Fruit fly (Drosophila melanogaster): ENCODE results near the gene Eig71Ec.

The Eig71Ec gene

dm6 chr3L:15678284-15678683 lies 26.2 kb upstream of the Eig71Ec start:
- TF ChIP-seq jim (GFP tag; optimal IDR thresholded peaks at IDR 0.05) (no peak), OdsH (GFP tag; optimal IDR thresholded peaks at IDR 0.05) (no peak), Myc (optimal IDR thresholded peaks at IDR 0.05) (no peak), Hr78 (GFP tag; optimal IDR thresholded peaks at IDR 0.05) (no peak), Hnf4 (GFP tag; optimal IDR thresholded peaks at IDR 0.05) (no peak), CrebA (GFP tag; optimal IDR thresholded peaks at IDR 0.05; ENCODE audit: borderline replicate concordance) (no peak), GATAd (GFP tag; optimal IDR thresholded peaks at IDR 0.05) (no peak), dsf (GFP tag; optimal IDR thresholded peaks at IDR 0.05; ENCODE audit: borderline replicate concordance) (no peak), pan (optimal IDR thresholded peaks at IDR 0.05) (no peak), dmrt93B (GFP tag; optimal IDR thresholded peaks at IDR 0.05) (no peak), N (GFP tag; optimal IDR thresholded peaks at IDR 0.05) (no peak)

- TF ChIP-seq Hr78 (GFP tag; optimal IDR thresholded peaks at IDR 0.05) (no peak), usp (GFP tag; optimal IDR thresholded peaks at IDR 0.05) (no peak), CG9705 (GFP tag; optimal IDR thresholded peaks at IDR 0.05) (no peak), br (GFP tag; optimal IDR thresholded peaks at IDR 0.05) (no peak), h (GFP tag; optimal IDR thresholded peaks at IDR 0.05) (no peak), Dif (GFP tag; optimal IDR thresholded peaks at IDR 0.05; ENCODE audit: partially characterized antibody) (no peak), Abd-B (GFP tag; optimal IDR thresholded peaks at IDR 0.05) (no peak), Jra (GFP tag; optimal IDR thresholded peaks at IDR 0.05) (no peak), jim (GFP tag; optimal IDR thresholded peaks at IDR 0.05) (no peak), woc (GFP tag; optimal IDR thresholded peaks at IDR 0.05) (no peak), Dfd (GFP tag; optimal IDR thresholded peaks at IDR 0.05) (no peak), tai (GFP tag; optimal IDR thresholded peaks at IDR 0.05) (no peak)
Observed at dm6 chr3L:15677662-15678061, 25.6 kb upstream of the Eig71Ec start.

DNA sequence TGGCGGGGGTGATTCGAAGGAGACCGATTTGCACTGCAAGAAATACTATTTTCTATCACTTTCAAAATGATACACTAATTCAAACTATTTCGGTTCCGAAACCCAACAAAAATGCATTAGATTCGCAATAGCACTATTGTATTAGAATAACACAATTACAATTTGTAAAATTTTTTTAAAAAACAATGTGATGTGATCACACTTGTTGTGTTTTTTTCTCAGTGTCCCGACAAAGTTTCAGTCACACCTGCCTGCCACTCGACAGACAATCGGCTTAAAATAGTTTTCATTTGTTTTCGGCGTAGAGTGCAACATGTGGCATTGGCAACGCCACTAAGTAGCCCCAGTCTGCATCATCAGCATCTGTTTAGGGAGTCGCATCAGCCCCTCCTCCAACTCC lies 23.1 kb upstream of the Eig71Ec start:
- TF ChIP-seq Rel (GFP tag; optimal IDR thresholded peaks at IDR 0.05) (no peak), Rel (tag; optimal IDR thresholded peaks at IDR 0.05) (no peak), h (GFP tag; optimal IDR thresholded peaks at IDR 0.05) (no peak), dmrt93B (GFP tag; optimal IDR thresholded peaks at IDR 0.05) (no peak), pan (optimal IDR thresholded peaks at IDR 0.05) (no peak), Hr83 (GFP tag; optimal IDR thresholded peaks at IDR 0.05; ENCODE audit: poor library complexity, severe bottlenecking) (no peak), tai (GFP tag; optimal IDR thresholded peaks at IDR 0.05) (no peak), sv (GFP tag; optimal IDR thresholded peaks at IDR 0.05) (peak; percentile 9)

dm6 chr3L:15672800-15673199 lies 20.7 kb upstream of the Eig71Ec start:
- TF ChIP-seq Sp1 (GFP tag; optimal IDR thresholded peaks at IDR 0.05) (no peak), Dif (GFP tag; optimal IDR thresholded peaks at IDR 0.05; ENCODE audit: partially characterized antibody) (no peak), Hnf4 (GFP tag; optimal IDR thresholded peaks at IDR 0.05) (no peak), lola (GFP tag; optimal IDR thresholded peaks at IDR 0.05) (no peak), woc (GFP tag; optimal IDR thresholded peaks at IDR 0.05) (no peak), psq (GFP tag; optimal IDR thresholded peaks at IDR 0.05) (no peak), rgr (GFP tag; optimal IDR thresholded peaks at IDR 0.05) (no peak), Mio (GFP tag; optimal IDR thresholded peaks at IDR 0.05) (no peak), CrebA (GFP tag; optimal IDR thresholded peaks at IDR 0.05; ENCODE audit: borderline replicate concordance) (no peak), Abd-B (GFP tag; optimal IDR thresholded peaks at IDR 0.05) (no peak), usp (GFP tag; optimal IDR thresholded peaks at IDR 0.05) (no peak), dsf (GFP tag; optimal IDR thresholded peaks at IDR 0.05; ENCODE audit: borderline replicate concordance) (no peak), dmrt93B (GFP tag; optimal IDR thresholded peaks at IDR 0.05) (no peak), tai (GFP tag; optimal IDR thresholded peaks at IDR 0.05) (no peak), Myc (optimal IDR thresholded peaks at IDR 0.05) (no peak), CG32264 (GFP tag; optimal IDR thresholded peaks at IDR 0.05) (no peak)

dm6 chr3L:15670455-15670854 lies 18.4 kb upstream of the Eig71Ec start:
- TF ChIP-seq dsf (GFP tag; optimal IDR thresholded peaks at IDR 0.05; ENCODE audit: borderline replicate concordance) = no peak
- no peak for TF ChIP-seq Dif (GFP tag; optimal IDR thresholded peaks at IDR 0.05; ENCODE audit: partially characterized antibody)
- TF ChIP-seq foxo (GFP tag; optimal IDR thresholded peaks at IDR 0.05) = peak in 1 of 2 experiments; percentile 55
- TF ChIP-seq jim (GFP tag; optimal IDR thresholded peaks at IDR 0.05) = no peak
- TF ChIP-seq CG32264 (GFP tag; optimal IDR thresholded peaks at IDR 0.05) = no peak
- TF ChIP-seq usp (GFP tag; optimal IDR thresholded peaks at IDR 0.05) = no peak
- TF ChIP-seq CG9705 (GFP tag; optimal IDR thresholded peaks at IDR 0.05) = no peak
- no peak for TF ChIP-seq Mio (GFP tag; optimal IDR thresholded peaks at IDR 0.05)
- TF ChIP-seq rgr (GFP tag; optimal IDR thresholded peaks at IDR 0.05) = peak; percentile 56
- peak; percentile 54 for TF ChIP-seq psq (GFP tag; optimal IDR thresholded peaks at IDR 0.05)
- peak; percentile 32 for TF ChIP-seq fru (GFP tag; optimal IDR thresholded peaks at IDR 0.05)
- no peak for TF ChIP-seq dl (GFP tag; optimal IDR thresholded peaks at IDR 0.05; ENCODE audit: insufficient read depth in 1 of 2, partially characterized antibody in 2 of 2)
- no peak for TF ChIP-seq lola (GFP tag; optimal IDR thresholded peaks at IDR 0.05)
- TF ChIP-seq ey (GFP tag; optimal IDR thresholded peaks at IDR 0.05) = no peak
- TF ChIP-seq N (GFP tag; optimal IDR thresholded peaks at IDR 0.05) = no peak
- peak; percentile 71 for TF ChIP-seq Sp1 (GFP tag; optimal IDR thresholded peaks at IDR 0.05)
- no peak for TF ChIP-seq Hr78 (GFP tag; optimal IDR thresholded peaks at IDR 0.05)
- TF ChIP-seq Myc (optimal IDR thresholded peaks at IDR 0.05) = no peak
- peak; percentile 65 for TF ChIP-seq OdsH (GFP tag; optimal IDR thresholded peaks at IDR 0.05)
- TF ChIP-seq CrebA (GFP tag; optimal IDR thresholded peaks at IDR 0.05; ENCODE audit: borderline replicate concordance) = no peak
- peak; percentile 25 for TF ChIP-seq h (GFP tag; optimal IDR thresholded peaks at IDR 0.05)
- TF ChIP-seq Vsx2 (GFP tag; optimal IDR thresholded peaks at IDR 0.05; ENCODE audit: partially characterized antibody) = no peak
- TF ChIP-seq brk (GFP tag; optimal IDR thresholded peaks at IDR 0.05) = no peak
- no peak for TF ChIP-seq br (GFP tag; optimal IDR thresholded peaks at IDR 0.05)
- TF ChIP-seq sv (GFP tag; optimal IDR thresholded peaks at IDR 0.05) = no peak
- no peak for TF ChIP-seq pan (optimal IDR thresholded peaks at IDR 0.05)
- peak; percentile 54 for TF ChIP-seq HLH106 (tag; optimal IDR thresholded peaks at IDR 0.05)
- peak; percentile 40 for TF ChIP-seq dmrt93B (GFP tag; optimal IDR thresholded peaks at IDR 0.05)
- no peak for TF ChIP-seq Rel (GFP tag; optimal IDR thresholded peaks at IDR 0.05)
- TF ChIP-seq Rel (tag; optimal IDR thresholded peaks at IDR 0.05) = no peak
- no peak for TF ChIP-seq Abd-B (GFP tag; optimal IDR thresholded peaks at IDR 0.05)

Measured in whole organism, wandering third instar larva.